Fruit fly (Drosophila melanogaster) whole organism, embryonic: ENCODE results near the gene CG10211.

ENCODE experiments used
- Awh ChIP-seq: fragments of 200-800 bp; sonication (Bioruptor generic); IDR thresholded peaks from 2 replicates; pipeline ENCODE4, ENCODE4 v1.3.6; 2022; ENCODE audit warnings: missing biosample characterization, missing genetic modification characterization
- CG12071 ChIP-seq: fragments of 200-800 bp; sonication (Bioruptor generic); optimal IDR thresholded peaks from 3 replicates; lab custom pipeline; 2018; ENCODE audit warnings: missing biosample characterization, mild to moderate bottlenecking, missing genetic modification characterization
- CG12104 ChIP-seq: fragments of 200-800 bp; sonication (Bioruptor generic); optimal IDR thresholded peaks from 3 replicates; lab custom pipeline; 2016; ENCODE audit warnings: missing biosample characterization, missing genetic modification characterization
- CG12236 ChIP-seq: fragments of 200-800 bp; sonication (Bioruptor generic); optimal IDR thresholded peaks from 2 replicates; lab custom pipeline; 2016; ENCODE audit warnings: missing biosample characterization, missing genetic modification characterization
- CG14050 ChIP-seq: fragments of 200-800 bp; sonication (Bioruptor generic); IDR thresholded peaks from 3 replicates; pipeline ENCODE4 v1.3.6; 2022; ENCODE audit warnings: missing biosample characterization, missing genetic modification characterization
- CG14965 ChIP-seq: fragments of 200-800 bp; sonication (Bioruptor generic); optimal IDR thresholded peaks from 2 replicates; lab custom pipeline; 2016; ENCODE audit warnings: missing biosample characterization, missing genetic modification characterization, borderline replicate concordance
- CG15601 ChIP-seq: fragments of 200-800 bp; sonication (Bioruptor generic); optimal IDR thresholded peaks from 3 replicates; lab custom pipeline; 2019; ENCODE audit warnings: missing biosample characterization, mild to moderate bottlenecking, missing genetic modification characterization, moderate library complexity
- CG16815 ChIP-seq: fragments of 200-800 bp; sonication (Bioruptor generic); optimal IDR thresholded peaks from 3 replicates; lab custom pipeline; 2017; ENCODE audit warnings: missing biosample characterization, mild to moderate bottlenecking, missing genetic modification characterization
- CG17568 ChIP-seq: fragments of 200-800 bp; sonication (Bioruptor generic); optimal IDR thresholded peaks from 2 replicates; lab custom pipeline; 2018; ENCODE audit warnings: missing biosample characterization, mild to moderate bottlenecking, missing genetic modification characterization, moderate library complexity
- CG18476 ChIP-seq: fragments of 200-800 bp; sonication (Bioruptor generic); optimal IDR thresholded peaks from 2 replicates; lab custom pipeline; 2016; ENCODE audit warnings: missing biosample characterization, mild to moderate bottlenecking, missing genetic modification characterization
- CG2116 ChIP-seq: fragments of 200-800 bp; sonication (Bioruptor generic); optimal IDR thresholded peaks from 3 replicates; lab custom pipeline; 2018; ENCODE audit warnings: missing biosample characterization, mild to moderate bottlenecking, missing genetic modification characterization
- CG2202 ChIP-seq: fragments of 200-800 bp; sonication (Bioruptor generic); optimal IDR thresholded peaks from 2 replicates; lab custom pipeline; 2018; ENCODE audit warnings: missing biosample characterization, mild to moderate bottlenecking, missing genetic modification characterization
- CG2875 ChIP-seq: fragments of 200-800 bp; sonication (Bioruptor generic); optimal IDR thresholded peaks from 2 replicates; lab custom pipeline; 2017; ENCODE audit warnings: missing biosample characterization, mild to moderate bottlenecking, missing genetic modification characterization, missing genetic modification reagents
- CG2889 ChIP-seq: fragments of 200-800 bp; sonication (Bioruptor generic); IDR thresholded peaks from 3 replicates; pipeline ENCODE4 v1.3.6; 2022; ENCODE audit warnings: missing biosample characterization, missing genetic modification characterization
- CG30403 ChIP-seq: fragments of 200-800 bp; sonication (Bioruptor generic); optimal IDR thresholded peaks from 3 replicates; lab custom pipeline; 2016; ENCODE audit warnings: missing biosample characterization, missing genetic modification characterization
- CG3065 ChIP-seq: fragments of 200-800 bp; sonication (Bioruptor generic); optimal IDR thresholded peaks from 2 replicates; lab custom pipeline; 2016; ENCODE audit warnings: missing biosample characterization, missing genetic modification characterization
- CG4328 ChIP-seq: fragments of 200-800 bp; sonication (Bioruptor generic); optimal IDR thresholded peaks from 3 replicates; lab custom pipeline; 2017; ENCODE audit warnings: missing biosample characterization, missing genetic modification reagents, missing genetic modification characterization
- CG5245 ChIP-seq: fragments of 200-800 bp; sonication (Bioruptor generic); optimal IDR thresholded peaks from 3 replicates; lab custom pipeline; 2016; ENCODE audit warnings: missing biosample characterization, missing genetic modification characterization
- CG6254 ChIP-seq: fragments of 200-800 bp; sonication (Bioruptor generic); optimal IDR thresholded peaks from 3 replicates; lab custom pipeline; 2017; ENCODE audit warnings: mild to moderate bottlenecking, missing biosample characterization, missing genetic modification reagents, missing genetic modification characterization
- CG7357 ChIP-seq: fragments of 200-800 bp; sonication (Bioruptor generic); IDR thresholded peaks from 3 replicates; pipeline ENCODE4 v1.3.6; 2022; ENCODE audit warnings: missing biosample characterization, missing genetic modification characterization
- CG8281 ChIP-seq: fragments of 200-800 bp; sonication (Bioruptor generic); optimal IDR thresholded peaks from 2 replicates; lab custom pipeline; 2018; ENCODE audit warnings: missing biosample characterization, mild to moderate bottlenecking, missing genetic modification characterization, moderate library complexity
- CTCF ChIP-seq: fragments of 200-800 bp; sonication (Bioruptor generic); optimal IDR thresholded peaks from 2 replicates; lab custom pipeline; 2017; ENCODE audit warnings: missing biosample characterization, mild to moderate bottlenecking, missing genetic modification characterization, moderate library complexity
- Chrac-16 ChIP-seq: fragments of 200-800 bp; sonication (Bioruptor generic); optimal IDR thresholded peaks from 3 replicates; lab custom pipeline; 2016; ENCODE audit warnings: missing biosample characterization, missing genetic modification characterization
- Dp ChIP-seq: fragments of 200-800 bp; sonication (Bioruptor generic); optimal IDR thresholded peaks from 2 replicates; lab custom pipeline; 2018; ENCODE audit warnings: missing biosample characterization, mild to moderate bottlenecking, missing genetic modification characterization, moderate library complexity
- Fer2 ChIP-seq: fragments of 200-800 bp; sonication (Bioruptor generic); optimal IDR thresholded peaks from 2 replicates; lab custom pipeline; 2018; ENCODE audit warnings: missing biosample characterization, mild to moderate bottlenecking, missing genetic modification characterization, moderate library complexity
- HHEX ChIP-seq: fragments of 200-800 bp; sonication (Bioruptor generic); optimal IDR thresholded peaks from 3 replicates; lab custom pipeline; 2017; ENCODE audit warnings: missing biosample characterization, mild to moderate bottlenecking, missing genetic modification characterization, missing genetic modification reagents
- Hr3 ChIP-seq: fragments of 200-800 bp; sonication (Bioruptor generic); optimal IDR thresholded peaks from 3 replicates; lab custom pipeline; 2016; ENCODE audit warnings: missing biosample characterization, missing genetic modification characterization
- Hr39 ChIP-seq: fragments of >200 bp; optimal IDR thresholded peaks from 2 replicates; lab custom pipeline; 2017
- Lhr ChIP-seq: fragments of 200-800 bp; sonication (Bioruptor generic); optimal IDR thresholded peaks from 3 replicates; lab custom pipeline; 2017; ENCODE audit warnings: mild to moderate bottlenecking, missing biosample characterization, missing genetic modification reagents, missing genetic modification characterization
- MBD-R2 ChIP-seq: fragments of 200-800 bp; sonication (Bioruptor generic); IDR thresholded peaks from 2 replicates; pipeline ENCODE4 v1.3.6; 2022; ENCODE audit warnings: missing biosample characterization, missing genetic modification characterization
- NK7.1 ChIP-seq: fragments of 200-800 bp; sonication (Bioruptor generic); optimal IDR thresholded peaks from 3 replicates; lab custom pipeline; 2016; ENCODE audit warnings: missing biosample characterization, missing genetic modification characterization
- Pdp1 ChIP-seq, 2 experiments: fragments of 200-800 bp; sonication (Bioruptor generic); optimal IDR thresholded peaks; 3 replicates each; lab custom pipeline; 2016; ENCODE audit warnings: missing biosample characterization in 2 of 2, missing genetic modification characterization in 2 of 2, mild to moderate bottlenecking in 1 of 2, moderate library complexity in 1 of 2
- ac ChIP-seq: fragments of 200-800 bp; sonication (Bioruptor generic); optimal IDR thresholded peaks from 3 replicates; lab custom pipeline; 2017; ENCODE audit warnings: missing biosample characterization, mild to moderate bottlenecking, missing genetic modification characterization
- aop ChIP-seq: fragments of 200-800 bp; sonication (Bioruptor generic); IDR thresholded peaks from 2 replicates; pipeline ENCODE4 v1.3.6; 2022; ENCODE audit warnings: missing biosample characterization, missing genetic modification characterization
- dmrt11E ChIP-seq: fragments of 200-800 bp; sonication (Bioruptor generic); optimal IDR thresholded peaks from 3 replicates; lab custom pipeline; 2018; ENCODE audit warnings: missing biosample characterization, mild to moderate bottlenecking, missing genetic modification characterization, moderate library complexity
- esg ChIP-seq: fragments of 200-800 bp; sonication (Bioruptor generic); conservative IDR thresholded peaks from 2 replicates; pipeline ENCODE4 v1.3.6; 2022; ENCODE audit warnings: missing biosample characterization, missing genetic modification characterization
- fd3F ChIP-seq: fragments of 200-800 bp; sonication (Bioruptor generic); optimal IDR thresholded peaks from 2 replicates; lab custom pipeline; 2018; ENCODE audit warnings: missing biosample characterization, mild to moderate bottlenecking, missing genetic modification characterization, moderate library complexity
- fd64A ChIP-seq: fragments of 200-800 bp; sonication (Bioruptor generic); optimal IDR thresholded peaks from 3 replicates; lab custom pipeline; 2018; ENCODE audit warnings: missing biosample characterization, mild to moderate bottlenecking, missing genetic modification characterization
- ftz-f1 ChIP-seq: fragments of 200-800 bp; sonication (Bioruptor generic); optimal IDR thresholded peaks from 2 replicates; lab custom pipeline; 2016; ENCODE audit warnings: missing biosample characterization, missing genetic modification characterization
- grau ChIP-seq: fragments of 200-800 bp; optimal IDR thresholded peaks from 3 replicates; lab custom pipeline; 2019; ENCODE audit warnings: missing biosample characterization, mild to moderate bottlenecking, missing genetic modification characterization, moderate library complexity
- h ChIP-seq: fragments of >200 bp; optimal IDR thresholded peaks from 2 replicates; lab custom pipeline; 2017
- hth ChIP-seq: fragments of >200 bp; optimal IDR thresholded peaks from 2 replicates; lab custom pipeline; 2017; ENCODE audit warnings: inconsistent platforms
- inv ChIP-seq: fragments of 200-800 bp; sonication (Bioruptor generic); IDR thresholded peaks from 2 replicates; pipeline ENCODE4 v1.3.6; 2022; ENCODE audit warnings: missing biosample characterization, missing genetic modification characterization; ENCODE audit not compliant: partially characterized antibody
- ken ChIP-seq: fragments of 200-800 bp; sonication (Bioruptor generic); IDR thresholded peaks from 3 replicates; pipeline ENCODE4 v1.3.6; 2022; ENCODE audit warnings: missing biosample characterization, missing genetic modification characterization
- maf-S ChIP-seq: fragments of 200-800 bp; sonication (Bioruptor generic); optimal IDR thresholded peaks from 2 replicates; lab custom pipeline; 2016; ENCODE audit warnings: missing biosample characterization, missing genetic modification characterization
- nom ChIP-seq: fragments of 200-800 bp; sonication (Bioruptor generic); optimal IDR thresholded peaks from 2 replicates; lab custom pipeline; 2017; ENCODE audit warnings: missing biosample characterization, missing genetic modification characterization, mild to moderate bottlenecking, moderate library complexity, missing genetic modification reagents
- oc ChIP-seq: fragments of 200-800 bp; sonication (Bioruptor generic); optimal IDR thresholded peaks from 2 replicates; lab custom pipeline; 2018; ENCODE audit warnings: missing biosample characterization, mild to moderate bottlenecking, missing genetic modification characterization, moderate library complexity
- run ChIP-seq: fragments of 200-800 bp; sonication (Bioruptor generic); optimal IDR thresholded peaks from 3 replicates; lab custom pipeline; 2018; ENCODE audit warnings: missing biosample characterization, mild to moderate bottlenecking, missing genetic modification characterization
- seq ChIP-seq: fragments of 200-800 bp; sonication (Bioruptor generic); IDR thresholded peaks from 2 replicates; pipeline ENCODE4 v1.3.6; 2022; ENCODE audit warnings: missing biosample characterization, missing genetic modification characterization
- ssp ChIP-seq: fragments of 200-800 bp; sonication (Bioruptor generic); IDR thresholded peaks from 2 replicates; pipeline ENCODE4 v1.3.6; 2022; ENCODE audit warnings: missing biosample characterization, missing genetic modification characterization
- tin ChIP-seq: fragments of 200-800 bp; sonication (Bioruptor generic); optimal IDR thresholded peaks from 3 replicates; lab custom pipeline; 2016; ENCODE audit warnings: missing biosample characterization, missing genetic modification characterization
- wdn ChIP-seq: fragments of 200-800 bp; sonication (Bioruptor generic); IDR thresholded peaks from 2 replicates; pipeline ENCODE4 v1.3.6; 2022; ENCODE audit warnings: missing biosample characterization, missing genetic modification characterization

CG10211 gene

dm6 chr2L:18504881-18505280 is 12.4 kb upstream of the CG10211 start (continued):
- no peak for TF ChIP-seq h (lab: Kevin White, UChicago)
- TF ChIP-seq CG18476: peak; percentile 6
- no peak for TF ChIP-seq CG2116 (GFP tag; lab: Kevin White, UChicago)
- peak; percentile 27 for TF ChIP-seq HHEX (GFP tag; lab: Kevin White, UChicago)
- TF ChIP-seq CG12236 (GFP tag; lab: Kevin White, UChicago): peak; percentile 54
- no peak for TF ChIP-seq fd64A (GFP tag; lab: Kevin White, UChicago)
- peak; percentile 58 for TF ChIP-seq esg (GFP tag; lab: Robert Waterston, UW)
- TF ChIP-seq CG2889 (GFP tag; lab: Robert Waterston, UW): no peak
- peak; percentile 46 for TF ChIP-seq CG30403
- TF ChIP-seq CG12104 (GFP tag; lab: Kevin White, UChicago): no peak
- TF ChIP-seq ken (GFP tag; lab: Robert Waterston, UW): 0 out of 3 replicates have a peak, but pooled peaks have one; percentile 27
- TF ChIP-seq maf-S: no peak
- TF ChIP-seq Hr39: no peak
- no peak for TF ChIP-seq CG12071 (GFP tag; lab: Kevin White, UChicago)
- peak; percentile 3 for TF ChIP-seq run (tag; lab: Kevin White, UChicago)
- TF ChIP-seq ftz-f1: no peak
- peak; percentile 2 for TF ChIP-seq oc (tag; lab: Kevin White, UChicago)
- peak; percentile 44 for TF ChIP-seq CG6254 (GFP tag; lab: Kevin White, UChicago)
- no peak for TF ChIP-seq CG8281 (tag; lab: Kevin White, UChicago)
- no peak for TF ChIP-seq fd3F (GFP tag; lab: Kevin White, UChicago)
- TF ChIP-seq CG14050 (GFP tag; lab: Robert Waterston, UW): peak; percentile 49; the same call in 1 of the 3 replicates
- TF ChIP-seq ac (GFP tag; lab: Kevin White, UChicago): peak; percentile 57
- TF ChIP-seq NK7.1 (GFP tag; lab: Kevin White, UChicago): no peak
- peak in 1 of 2 experiments; percentile 41 for TF ChIP-seq Pdp1 (GFP tag; optimal IDR thresholded peaks at IDR 0.05; lab: Kevin White, UChicago)
- TF ChIP-seq nom (GFP tag; lab: Kevin White, UChicago): peak; percentile 23
- no peak for TF ChIP-seq Fer2
- no peak for TF ChIP-seq CTCF (GFP tag; lab: Kevin White, UChicago)
- TF ChIP-seq CG16815 (GFP tag; lab: Kevin White, UChicago): peak; percentile 59
- no peak for TF ChIP-seq ssp
- TF ChIP-seq CG14965 (GFP tag; lab: Kevin White, UChicago): no peak
- TF ChIP-seq Chrac-16 (GFP tag; lab: Kevin White, UChicago): peak; percentile 48
- no peak for TF ChIP-seq hth (lab: Kevin White, UChicago)
- TF ChIP-seq wdn (GFP tag; lab: Robert Waterston, UW): no peak
- peak; percentile 58 for TF ChIP-seq grau
- peak; percentile 22 for TF ChIP-seq Lhr
- peak; percentile 5 for TF ChIP-seq CG17568 (GFP tag; lab: Kevin White, UChicago)
- no peak for TF ChIP-seq inv (GFP tag; lab: Robert Waterston, UW)
- TF ChIP-seq Awh (GFP tag; lab: Robert Waterston, UW): peak; percentile 64
- peak; percentile 2 for TF ChIP-seq tin (GFP tag; lab: Kevin White, UChicago)
- no peak; the same call in 1 of the 2 replicates for TF ChIP-seq MBD-R2 (GFP tag; lab: Robert Waterston, UW)
- TF ChIP-seq CG3065 (GFP tag; lab: Kevin White, UChicago): no peak
- no peak for TF ChIP-seq Dp (GFP tag; lab: Kevin White, UChicago)
- 0 out of 3 replicates have a peak, but pooled peaks have one; percentile 27 for TF ChIP-seq CG7357 (GFP tag; lab: Robert Waterston, UW)
- peak; percentile 84 for TF ChIP-seq dmrt11E
- peak; percentile 61 for TF ChIP-seq CG2875 (GFP tag; lab: Kevin White, UChicago)
- peak; percentile 2 for TF ChIP-seq CG5245 (GFP tag; lab: Kevin White, UChicago)
- TF ChIP-seq CG4328 (GFP tag; lab: Kevin White, UChicago): no peak
- TF ChIP-seq Hr3: peak; percentile 49
- peak; percentile 32 for TF ChIP-seq CG15601 (tag; lab: Kevin White, UChicago)
- peak; percentile 20 for TF ChIP-seq CG2202
- no peak for TF ChIP-seq aop (GFP tag; lab: Robert Waterston, UW)
- TF ChIP-seq seq (GFP tag; lab: Robert Waterston, UW): peak; percentile 48; the same call in 1 of the 2 replicates
